Worm (Caenorhabditis elegans): ENCODE data around the gene scl-10.

The scl-10 gene

ce11 chrIV:13015801-13016404, 32.4 kb upstream of the scl-10 start:
- TF ChIP-seq zip-8 (tag; optimal IDR thresholded peaks at IDR 0.05): no peak
- peak; percentile 21 for TF ChIP-seq unc-62 (GFP tag; optimal IDR thresholded peaks at IDR 0.05)
- TF ChIP-seq hlh-1 (tag; optimal IDR thresholded peaks at IDR 0.05): peak; percentile 57
- TF ChIP-seq sptf-1 (tag; optimal IDR thresholded peaks at IDR 0.05): no peak
- TF ChIP-seq ces-1 (GFP tag; optimal IDR thresholded peaks at IDR 0.05): peak; percentile 92

ce11 chrIV:13016820-13017219, 31.4 kb upstream of the scl-10 start:
- TF ChIP-seq unc-120 (tag; optimal IDR thresholded peaks at IDR 0.05; ENCODE audit: poor library complexity, severe bottlenecking) (peak; percentile 7), ces-1 (GFP tag; optimal IDR thresholded peaks at IDR 0.05) (peak; percentile 76), sptf-1 (tag; optimal IDR thresholded peaks at IDR 0.05) (peak; percentile 36), lin-13 (tag; optimal IDR thresholded peaks at IDR 0.05) (no peak), M03D4.4 (tag; optimal IDR thresholded peaks at IDR 0.05) (peak; percentile 1), nhr-76 (tag; optimal IDR thresholded peaks at IDR 0.05) (no peak)

ce11 chrIV:13021006-13021405, 27.3 kb upstream of the scl-10 start:
- no peak for TF ChIP-seq hlh-1 (tag; optimal IDR thresholded peaks at IDR 0.05)
- no peak for TF ChIP-seq nhr-12 (tag; optimal IDR thresholded peaks at IDR 0.05)
- TF ChIP-seq ztf-11 (tag; optimal IDR thresholded peaks at IDR 0.05): no peak
- TF ChIP-seq nhr-28 (tag; optimal IDR thresholded peaks at IDR 0.05): no peak
- TF ChIP-seq elt-3 (tag; optimal IDR thresholded peaks at IDR 0.05): no peak
- no peak for TF ChIP-seq ces-1 (GFP tag; optimal IDR thresholded peaks at IDR 0.05)
- TF ChIP-seq ceh-43 (GFP tag; optimal IDR thresholded peaks at IDR 0.05): no peak

ce11 chrIV:13022892-13023291, 25.4 kb upstream of the scl-10 start:
- TF ChIP-seq unc-62 (GFP tag; optimal IDR thresholded peaks at IDR 0.05): no peak
- TF ChIP-seq pha-4 (tag; optimal IDR thresholded peaks at IDR 0.05): peak; percentile 8
- TF ChIP-seq drap-1 (GFP tag; optimal IDR thresholded peaks at IDR 0.05): peak; percentile 27
- no peak for TF ChIP-seq ces-1 (GFP tag; optimal IDR thresholded peaks at IDR 0.05)
- TF ChIP-seq unc-120 (tag; optimal IDR thresholded peaks at IDR 0.05; ENCODE audit: poor library complexity, severe bottlenecking): peak; percentile 31
- TF ChIP-seq sptf-1 (tag; optimal IDR thresholded peaks at IDR 0.05): peak; percentile 51

ce11 chrIV:13025853-13026343, 22.4 kb upstream of the scl-10 start:
- TF ChIP-seq nhr-2 (tag; optimal IDR thresholded peaks at IDR 0.05) (no peak), nhr-28 (tag; optimal IDR thresholded peaks at IDR 0.05) (no peak), sptf-1 (tag; optimal IDR thresholded peaks at IDR 0.05) (peak; percentile 47), elt-3 (tag; optimal IDR thresholded peaks at IDR 0.05) (no peak), nhr-12 (tag; optimal IDR thresholded peaks at IDR 0.05) (no peak), zip-8 (tag; optimal IDR thresholded peaks at IDR 0.05) (no peak), mep-1 (tag; optimal IDR thresholded peaks at IDR 0.05) (no peak), ces-1 (GFP tag; optimal IDR thresholded peaks at IDR 0.05) (peak; percentile 89), tbx-8 (GFP tag; optimal IDR thresholded peaks at IDR 0.05) (no peak), unc-120 (tag; optimal IDR thresholded peaks at IDR 0.05; ENCODE audit: poor library complexity, severe bottlenecking) (no peak), bed-3 (GFP tag; optimal IDR thresholded peaks at IDR 0.05) (no peak), drap-1 (GFP tag; optimal IDR thresholded peaks at IDR 0.05) (no peak), M03D4.4 (tag; optimal IDR thresholded peaks at IDR 0.05) (peak; percentile 35)

ce11 chrIV:13026762-13027161, 21.5 kb upstream of the scl-10 start:
- TF ChIP-seq bed-3 (GFP tag; optimal IDR thresholded peaks at IDR 0.05): no peak
- no peak for TF ChIP-seq ceh-43 (GFP tag; optimal IDR thresholded peaks at IDR 0.05)
- TF ChIP-seq zip-8 (tag; optimal IDR thresholded peaks at IDR 0.05): no peak
- no peak for TF ChIP-seq elt-3 (tag; optimal IDR thresholded peaks at IDR 0.05)
- no peak for TF ChIP-seq lin-13 (tag; optimal IDR thresholded peaks at IDR 0.05)
- TF ChIP-seq drap-1 (GFP tag; optimal IDR thresholded peaks at IDR 0.05): no peak
- TF ChIP-seq nhr-2 (tag; optimal IDR thresholded peaks at IDR 0.05): no peak
- TF ChIP-seq mls-2 (tag; optimal IDR thresholded peaks at IDR 0.05): no peak
- TF ChIP-seq blmp-1 (tag; optimal IDR thresholded peaks at IDR 0.05): no peak
- TF ChIP-seq cnd-1 (tag; optimal IDR thresholded peaks at IDR 0.05): no peak
- no peak for TF ChIP-seq tbx-8 (GFP tag; optimal IDR thresholded peaks at IDR 0.05)
- no peak for TF ChIP-seq unc-120 (tag; optimal IDR thresholded peaks at IDR 0.05; ENCODE audit: poor library complexity, severe bottlenecking)
- no peak for TF ChIP-seq mab-5 (tag; optimal IDR thresholded peaks at IDR 0.05)
- TF ChIP-seq ztf-11 (tag; optimal IDR thresholded peaks at IDR 0.05): no peak
